Worm (Caenorhabditis elegans): ENCODE results near the gene bkip-1.
A peak's percentile ranks its signal among the peaks of the same experiment; 100 is the strongest.

Gene bkip-1

ce11 chrII:14098348-14098747 is 2.7 kb upstream of the bkip-1 start:
- TF ChIP-seq daf-16 (GFP tag; optimal IDR thresholded peaks at IDR 0.05), result no peak
- no peak for TF ChIP-seq daf-16 (tag; optimal IDR thresholded peaks at IDR 0.05)
- no peak for TF ChIP-seq nhr-237 (tag; optimal IDR thresholded peaks at IDR 0.05)
- no peak for TF ChIP-seq zfp-2 (tag; optimal IDR thresholded peaks at IDR 0.05)
- no peak for TF ChIP-seq R02D3.7 (tag; optimal IDR thresholded peaks at IDR 0.05)
- no peak for TF ChIP-seq vab-7 (GFP tag; IDR thresholded peaks at IDR 0.05)
- no peak for TF ChIP-seq Y48G9A.11 (GFP tag; IDR thresholded peaks at IDR 0.05)
- no peak for TF ChIP-seq duxl-1 (tag; optimal IDR thresholded peaks at IDR 0.05; ENCODE audit: poor library complexity)
- no peak for TF ChIP-seq dmd-6 (GFP tag; IDR thresholded peaks at IDR 0.05)
- no peak for TF ChIP-seq F26F4.8 (GFP tag; conservative IDR thresholded peaks at IDR 0.05)
- TF ChIP-seq php-3 (GFP tag; IDR thresholded peaks at IDR 0.05), result no peak
- no peak for TF ChIP-seq ama-1 (optimal IDR thresholded peaks at IDR 0.05)
- TF ChIP-seq spr-1 (tag; optimal IDR thresholded peaks at IDR 0.05), result no peak
- TF ChIP-seq daf-19 (GFP tag; conservative IDR thresholded peaks at IDR 0.05), result no peak

- TF ChIP-seq D1046.2 (GFP tag; IDR thresholded peaks at IDR 0.05) (no peak), Y48G9A.11 (GFP tag; IDR thresholded peaks at IDR 0.05) (no peak), ceh-44 (GFP tag; IDR thresholded peaks at IDR 0.05) (no peak), ztf-7 (tag; optimal IDR thresholded peaks at IDR 0.05) (no peak), unc-62 (GFP tag; optimal IDR thresholded peaks at IDR 0.05 in 1 of 2) (peak in 1 of 2 experiments; percentile 29), unc-62 (tag; optimal IDR thresholded peaks at IDR 0.05) (no peak)
These were observed 1.0 kb downstream of the bkip-1 start for ce11 chrII:14102112-14102511.

- no peak for TF ChIP-seq nhr-41 (GFP tag; IDR thresholded peaks at IDR 0.05)
- TF ChIP-seq daf-16 (GFP tag; optimal IDR thresholded peaks at IDR 0.05), result no peak
- TF ChIP-seq daf-16 (tag; optimal IDR thresholded peaks at IDR 0.05), result no peak
- TF ChIP-seq Y105C5A.15 (GFP tag; IDR thresholded peaks at IDR 0.05), result no peak
- TF ChIP-seq mxl-2 (GFP tag; conservative IDR thresholded peaks at IDR 0.05), result no peak
- TF ChIP-seq F26F4.8 (GFP tag; conservative IDR thresholded peaks at IDR 0.05), result no peak
- no peak for TF ChIP-seq F44E2.7 (GFP tag; IDR thresholded peaks at IDR 0.05)
- no peak for TF ChIP-seq ztf-7 (tag; optimal IDR thresholded peaks at IDR 0.05)
- TF ChIP-seq dve-1 (tag; optimal IDR thresholded peaks at IDR 0.05; ENCODE audit: insufficient read depth), result no peak
- TF ChIP-seq dmd-9 (GFP tag; IDR thresholded peaks at IDR 0.05), result no peak
- TF ChIP-seq nhr-237 (tag; optimal IDR thresholded peaks at IDR 0.05), result no peak
- no peak for TF ChIP-seq T20F7.1 (GFP tag; optimal IDR thresholded peaks at IDR 0.05)
- no peak for TF ChIP-seq ceh-82 (tag; optimal IDR thresholded peaks at IDR 0.05)
These were observed 3.4 kb downstream of the bkip-1 start, which contains the start of gene gur-4 for ce11 chrII:14104470-14104869. TSS of gene gur-4 (plus strand) at chrII:14104770.

- TF ChIP-seq nhr-28 (tag; optimal IDR thresholded peaks at IDR 0.05), result no peak
- peak in 1 of 2 experiments; percentile 80 for TF ChIP-seq unc-62 (GFP tag; optimal IDR thresholded peaks at IDR 0.05 in 1 of 2)
- TF ChIP-seq unc-62 (tag; optimal IDR thresholded peaks at IDR 0.05), result no peak
These were observed 5.1 kb downstream of the bkip-1 start for ce11 chrII:14106164-14106563.

ce11 chrII:14109184-14109664 is 8.2 kb downstream of the bkip-1 start, which contains the start of gene cpg-7:
TSS of gene cpg-7 (minus strand) at chrII:14109234.
- no peak for TF ChIP-seq attf-4 (tag; optimal IDR thresholded peaks at IDR 0.05)
- no peak for TF ChIP-seq mxl-2 (GFP tag; conservative IDR thresholded peaks at IDR 0.05)
- no peak for TF ChIP-seq ztf-7 (tag; optimal IDR thresholded peaks at IDR 0.05)
- no peak for TF ChIP-seq zip-11 (GFP tag; IDR thresholded peaks at IDR 0.05)
- TF ChIP-seq nhr-77 (tag; optimal IDR thresholded peaks at IDR 0.05), result no peak
- TF ChIP-seq daf-12 (tag; optimal IDR thresholded peaks at IDR 0.05), result no peak
- TF ChIP-seq jun-1 (tag; optimal IDR thresholded peaks at IDR 0.05), result no peak
- no peak for TF ChIP-seq lin-1 (GFP tag; IDR thresholded peaks at IDR 0.05)
- TF ChIP-seq Y5F2A.4 (GFP tag; optimal IDR thresholded peaks at IDR 0.05), result no peak
- no peak for TF ChIP-seq Y75B8A.6 (GFP tag; IDR thresholded peaks at IDR 0.05)

All from whole organism, L4 larva.